Worm (Caenorhabditis elegans): ENCODE measurements around the gene mex-1.

Gene mex-1

DNA sequence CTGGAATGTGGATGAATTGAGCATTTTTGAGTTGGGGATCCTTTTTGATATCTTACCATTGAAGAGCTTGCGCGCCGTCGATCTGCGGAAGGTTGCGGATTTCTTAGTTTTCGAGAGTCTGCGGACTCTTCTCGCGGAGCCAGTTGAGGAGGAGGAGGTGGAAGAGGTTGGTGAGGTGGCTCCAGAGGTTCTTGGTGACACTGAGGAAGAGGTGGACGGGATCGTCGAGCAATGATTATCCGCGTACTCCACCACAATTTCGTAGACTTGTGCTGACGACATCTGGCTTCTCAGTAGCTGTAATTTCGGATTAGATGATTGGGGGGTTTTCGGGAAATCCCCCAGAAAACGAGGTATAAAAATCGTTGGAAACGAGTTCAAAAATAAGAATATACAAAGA, 8.9 kb downstream of the mex-1 start, which contains the start of gene Y17G7B.21:
Gene Y17G7B.21, minus strand, starts transcription at position 299 of the 400 bp plus-strand sequence.
- TF ChIP-seq flt-1 (GFP tag; IDR thresholded peaks at IDR 0.05) (0 out of 2 replicates have a peak, but pooled peaks have one; percentile 50), cog-1 (tag; optimal IDR thresholded peaks at IDR 0.05) (no peak)

DNA sequence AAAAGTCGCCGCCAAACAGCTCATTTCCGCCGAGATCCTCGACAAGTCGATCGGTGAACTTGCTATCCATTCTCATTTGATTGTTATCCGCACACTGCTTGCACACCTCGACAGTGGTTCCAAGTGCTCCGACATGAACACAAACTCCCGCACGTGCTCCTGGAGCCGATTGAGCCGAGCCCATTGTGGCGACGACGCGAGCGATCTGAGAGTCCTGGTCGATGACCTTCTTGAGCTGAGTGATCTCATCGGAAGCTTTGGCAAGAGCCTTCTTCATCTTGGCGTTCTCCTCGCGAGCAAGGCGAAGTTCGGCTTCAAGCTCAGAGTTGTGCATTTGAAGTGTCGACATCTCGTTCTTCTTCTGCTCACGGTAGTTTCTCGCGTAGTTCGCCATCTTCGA, 10.0 kb downstream of the mex-1 start:
- TF ChIP-seq flt-1 (GFP tag; IDR thresholded peaks at IDR 0.05): no peak

DNA sequence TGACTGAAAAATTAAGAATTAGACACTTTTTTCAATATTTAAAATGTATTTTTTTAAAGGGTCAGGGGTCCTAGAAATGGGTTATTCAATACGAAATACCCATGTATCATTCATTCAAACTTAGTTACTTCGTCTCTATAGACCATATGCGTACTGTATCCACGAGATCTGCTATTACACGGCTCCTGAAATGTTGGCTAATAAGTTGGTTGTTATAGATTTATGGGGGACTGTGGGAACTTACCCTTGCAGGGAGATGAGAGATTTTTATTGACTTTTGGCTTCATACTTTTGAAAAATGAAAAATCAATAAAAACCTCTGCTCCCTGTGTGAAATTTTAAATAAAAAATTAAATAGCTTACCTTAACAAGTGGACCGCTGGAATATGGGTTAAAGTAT, 10.5 kb downstream of the mex-1 start:
- TF ChIP-seq med-1 (GFP tag; optimal IDR thresholded peaks at IDR 0.05; ENCODE audit: insufficient read depth) (no peak), klf-2 (GFP tag; conservative IDR thresholded peaks at IDR 0.05) (no peak), tab-1 (GFP tag; IDR thresholded peaks at IDR 0.05) (no peak), ztf-29 (GFP tag; IDR thresholded peaks at IDR 0.05) (no peak), cog-1 (tag; optimal IDR thresholded peaks at IDR 0.05) (no peak), T22C8.4 (GFP tag; IDR thresholded peaks at IDR 0.05) (no peak), flt-1 (GFP tag; IDR thresholded peaks at IDR 0.05) (no peak), ztf-23 (GFP tag; IDR thresholded peaks at IDR 0.05) (no peak), ref-1 (GFP tag; conservative IDR thresholded peaks at IDR 0.05) (no peak)

- TF ChIP-seq klf-2 (GFP tag; conservative IDR thresholded peaks at IDR 0.05) (no peak), cog-1 (tag; optimal IDR thresholded peaks at IDR 0.05) (no peak), T22C8.4 (GFP tag; IDR thresholded peaks at IDR 0.05) (no peak), tab-1 (GFP tag; IDR thresholded peaks at IDR 0.05) (0 out of 2 replicates have a peak, but pooled peaks have one; percentile 4), ztf-29 (GFP tag; IDR thresholded peaks at IDR 0.05) (no peak), ref-1 (GFP tag; conservative IDR thresholded peaks at IDR 0.05) (no peak), flt-1 (GFP tag; IDR thresholded peaks at IDR 0.05) (no peak)
These were observed 11.1 kb downstream of the mex-1 start, which contains the start of the genes ash-2 and Y17G7B.20 for ce11 chrII:11979449-11980095. Gene ash-2 (plus strand): TSS chrII:11979838. Gene Y17G7B.20 (minus strand): TSS chrII:11979844.

ce11 chrII:11980110-11980509, 11.7 kb downstream of the mex-1 start:
- TF ChIP-seq tab-1 (GFP tag; IDR thresholded peaks at IDR 0.05) (0 out of 2 replicates have a peak, but pooled peaks have one; percentile 8), flt-1 (GFP tag; IDR thresholded peaks at IDR 0.05) (peak; percentile 63), ztf-23 (GFP tag; IDR thresholded peaks at IDR 0.05) (peak; percentile 76), cog-1 (tag; optimal IDR thresholded peaks at IDR 0.05) (peak; percentile 62), ref-1 (GFP tag; conservative IDR thresholded peaks at IDR 0.05) (no peak)

DNA sequence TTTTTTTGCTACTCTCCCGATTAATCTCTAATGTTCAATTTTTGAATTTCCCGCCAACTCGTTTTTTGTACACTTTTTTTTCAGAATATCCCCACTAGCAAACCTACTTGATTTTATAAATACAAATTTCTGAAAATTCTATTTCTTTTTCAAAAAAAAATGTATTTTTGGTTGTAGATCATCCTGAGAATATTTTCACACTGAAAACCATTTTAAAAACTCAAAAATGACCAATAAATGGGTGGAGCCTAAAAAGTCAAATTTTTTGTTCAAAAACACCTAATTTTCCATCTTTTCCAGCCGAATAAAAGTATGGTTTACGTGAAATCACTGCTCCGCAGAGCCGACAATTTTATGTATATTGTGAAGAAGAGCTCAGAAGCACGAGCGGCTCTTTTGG, 20.3 kb downstream of the mex-1 start, which contains the start of gene Y17G7B.3:
Gene Y17G7B.3, plus strand, starts transcription at position 301 of the 400 bp plus-strand sequence.
- TF ChIP-seq klf-2 (GFP tag; conservative IDR thresholded peaks at IDR 0.05) (no peak), med-1 (GFP tag; optimal IDR thresholded peaks at IDR 0.05; ENCODE audit: insufficient read depth) (no peak), flt-1 (GFP tag; IDR thresholded peaks at IDR 0.05) (no peak), cog-1 (tag; optimal IDR thresholded peaks at IDR 0.05) (no peak), ref-1 (GFP tag; conservative IDR thresholded peaks at IDR 0.05) (no peak), ztf-23 (GFP tag; IDR thresholded peaks at IDR 0.05) (no peak), T22C8.4 (GFP tag; IDR thresholded peaks at IDR 0.05) (no peak), ztf-29 (GFP tag; IDR thresholded peaks at IDR 0.05) (no peak), tab-1 (GFP tag; IDR thresholded peaks at IDR 0.05) (no peak)

ce11 chrII:11992701-11993100, 24.3 kb downstream of the mex-1 start, which contains the start of gene dhps-1:
Gene dhps-1 (plus strand): TSS chrII:11993001.
- TF ChIP-seq ref-1 (GFP tag; conservative IDR thresholded peaks at IDR 0.05): no peak
- TF ChIP-seq med-1 (GFP tag; optimal IDR thresholded peaks at IDR 0.05; ENCODE audit: insufficient read depth): no peak
- no peak for TF ChIP-seq tab-1 (GFP tag; IDR thresholded peaks at IDR 0.05)
- TF ChIP-seq ztf-23 (GFP tag; IDR thresholded peaks at IDR 0.05): no peak
- no peak for TF ChIP-seq cog-1 (tag; optimal IDR thresholded peaks at IDR 0.05)
- TF ChIP-seq klf-2 (GFP tag; conservative IDR thresholded peaks at IDR 0.05): no peak
- no peak for TF ChIP-seq flt-1 (GFP tag; IDR thresholded peaks at IDR 0.05)
- TF ChIP-seq ztf-29 (GFP tag; IDR thresholded peaks at IDR 0.05): no peak
- TF ChIP-seq T22C8.4 (GFP tag; IDR thresholded peaks at IDR 0.05): no peak

- TF ChIP-seq klf-2 (GFP tag; conservative IDR thresholded peaks at IDR 0.05) (no peak), ztf-29 (GFP tag; IDR thresholded peaks at IDR 0.05) (no peak), med-1 (GFP tag; optimal IDR thresholded peaks at IDR 0.05; ENCODE audit: insufficient read depth) (no peak), tab-1 (GFP tag; IDR thresholded peaks at IDR 0.05) (no peak), ref-1 (GFP tag; conservative IDR thresholded peaks at IDR 0.05) (no peak), flt-1 (GFP tag; IDR thresholded peaks at IDR 0.05) (no peak), ztf-23 (GFP tag; IDR thresholded peaks at IDR 0.05) (no peak), T22C8.4 (GFP tag; IDR thresholded peaks at IDR 0.05) (no peak), cog-1 (tag; optimal IDR thresholded peaks at IDR 0.05) (no peak)
These were observed 26.5 kb downstream of the mex-1 start for ce11 chrII:11994940-11995339.

- TF ChIP-seq ztf-23 (GFP tag; IDR thresholded peaks at IDR 0.05) (no peak), T22C8.4 (GFP tag; IDR thresholded peaks at IDR 0.05) (no peak), cog-1 (tag; optimal IDR thresholded peaks at IDR 0.05) (no peak), tab-1 (GFP tag; IDR thresholded peaks at IDR 0.05) (no peak)
These were observed 30.5 kb downstream of the mex-1 start, which contains the start of gene Y17G7B.23 for ce11 chrII:11998903-11999302. Gene Y17G7B.23 (plus strand): TSS chrII:11999203.

ce11 chrII:12005981-12006380, 37.5 kb downstream of the mex-1 start:
- TF ChIP-seq tab-1 (GFP tag; IDR thresholded peaks at IDR 0.05) (no peak), ztf-23 (GFP tag; IDR thresholded peaks at IDR 0.05) (no peak), T22C8.4 (GFP tag; IDR thresholded peaks at IDR 0.05) (no peak), med-1 (GFP tag; optimal IDR thresholded peaks at IDR 0.05; ENCODE audit: insufficient read depth) (no peak), ref-1 (GFP tag; conservative IDR thresholded peaks at IDR 0.05) (no peak), ztf-29 (GFP tag; IDR thresholded peaks at IDR 0.05) (no peak), klf-2 (GFP tag; conservative IDR thresholded peaks at IDR 0.05) (no peak), cog-1 (tag; optimal IDR thresholded peaks at IDR 0.05) (no peak), flt-1 (GFP tag; IDR thresholded peaks at IDR 0.05) (no peak)
